Worm (Caenorhabditis elegans) whole organism, L2 larva: ENCODE data around the gene F56C4.1.

Source experiments
- C34F6.9 ChIP-seq: fragments of 150-350 bp; optimal IDR thresholded peaks from 2 replicates; lab custom pipeline; 2014; ENCODE audit warnings: missing biosample characterization, missing genetic modification characterization
- F13H6.1 ChIP-seq: sonication (generic microtip); optimal IDR thresholded peaks from 2 replicates; lab custom pipeline; 2016; ENCODE audit warnings: missing genetic modification characterization, missing compliant biosample characterization
- R02D3.7 ChIP-seq: fragments of 150-350 bp; optimal IDR thresholded peaks from 2 replicates; lab custom pipeline; 2014; ENCODE audit warnings: missing biosample characterization, missing genetic modification characterization
- ZK546.5 ChIP-seq: sonication (generic microtip); optimal IDR thresholded peaks from 2 replicates; lab custom pipeline; 2017; ENCODE audit warnings: missing biosample characterization, missing genetic modification characterization
- alr-1 ChIP-seq: fragments of 150-350 bp; optimal IDR thresholded peaks from 2 replicates; lab custom pipeline; 2014; ENCODE audit warnings: missing biosample characterization, missing genetic modification characterization
- aly-2 ChIP-seq: fragments of 150-350 bp; optimal IDR thresholded peaks from 2 replicates; lab custom pipeline; 2014; ENCODE audit warnings: missing biosample characterization, missing genetic modification characterization
- blmp-1 ChIP-seq: sonication (generic microtip); optimal IDR thresholded peaks from 2 replicates; lab custom pipeline; 2017; ENCODE audit warnings: missing genetic modification characterization, mild to moderate bottlenecking, missing compliant biosample characterization, antibody characterized with exemption, moderate library complexity; ENCODE audit not compliant: insufficient read depth
- ceh-16 ChIP-seq: fragments of 150-350 bp; optimal IDR thresholded peaks from 2 replicates; lab custom pipeline; 2014; ENCODE audit warnings: missing biosample characterization, missing genetic modification characterization
- ceh-82 ChIP-seq: fragments of 150-350 bp; optimal IDR thresholded peaks from 2 replicates; lab custom pipeline; 2014; ENCODE audit warnings: missing biosample characterization, missing genetic modification characterization
- crh-2 ChIP-seq: sonication (generic microtip); optimal IDR thresholded peaks from 2 replicates; lab custom pipeline; 2017; ENCODE audit warnings: missing biosample characterization, missing genetic modification characterization
- dmd-4 ChIP-seq: sonication (generic microtip); optimal IDR thresholded peaks from 2 replicates; lab custom pipeline; 2017; ENCODE audit warnings: missing biosample characterization, missing genetic modification characterization
- egl-27 ChIP-seq: sonication (generic microtip); optimal IDR thresholded peaks from 3 replicates; lab custom pipeline; 2017; ENCODE audit warnings: missing biosample characterization, missing genetic modification reagents, missing genetic modification characterization
- elt-1 ChIP-seq: fragments of 150-350 bp; optimal IDR thresholded peaks from 2 replicates; lab custom pipeline; 2014; ENCODE audit warnings: missing biosample characterization, missing genetic modification characterization
- elt-3 ChIP-seq: sonication (generic microtip); optimal IDR thresholded peaks from 2 replicates; lab custom pipeline; 2017; ENCODE audit warnings: missing biosample characterization, missing genetic modification characterization
- fos-1 ChIP-seq: fragments of 150-350 bp; optimal IDR thresholded peaks from 2 replicates; lab custom pipeline; 2014; ENCODE audit warnings: missing biosample characterization, missing genetic modification characterization
- lsy-2 ChIP-seq, 2 experiments: fragments of 150-350 bp in 1 of 2; sonication (generic microtip) in 1 of 2; optimal IDR thresholded peaks; 2 replicates each; lab custom pipeline; 2014 to 2017; ENCODE audit warnings: missing biosample characterization in 2 of 2, missing genetic modification characterization in 2 of 2
- mab-5 ChIP-seq: fragments of 150-350 bp; optimal IDR thresholded peaks from 2 replicates; lab custom pipeline; 2014; ENCODE audit warnings: missing biosample characterization, missing genetic modification characterization
- nhr-10 ChIP-seq: sonication (generic microtip); optimal IDR thresholded peaks from 2 replicates; lab custom pipeline; 2017; ENCODE audit warnings: missing biosample characterization, missing genetic modification characterization
- nhr-11 ChIP-seq: fragments of 150-350 bp; optimal IDR thresholded peaks from 2 replicates; lab custom pipeline; 2014; ENCODE audit warnings: missing biosample characterization, missing genetic modification characterization
- nhr-129 ChIP-seq: fragments of 150-350 bp; optimal IDR thresholded peaks from 2 replicates; lab custom pipeline; 2014; ENCODE audit warnings: missing biosample characterization, missing genetic modification characterization
- nhr-23 ChIP-seq: fragments of 150-350 bp; optimal IDR thresholded peaks from 2 replicates; lab custom pipeline; 2014; ENCODE audit warnings: missing biosample characterization, missing genetic modification reagents, missing genetic modification characterization
- nhr-237 ChIP-seq: fragments of 150-350 bp; optimal IDR thresholded peaks from 2 replicates; lab custom pipeline; 2014; ENCODE audit warnings: missing biosample characterization, missing genetic modification characterization
- nhr-25 ChIP-seq: fragments of 150-350 bp; sonication (generic microtip); optimal IDR thresholded peaks from 3 replicates; lab custom pipeline; 2014; ENCODE audit warnings: missing biosample characterization, missing genetic modification characterization
- nhr-6 ChIP-seq: fragments of 150-350 bp; optimal IDR thresholded peaks from 2 replicates; lab custom pipeline; 2014; ENCODE audit warnings: missing biosample characterization, missing genetic modification characterization
- nhr-77 ChIP-seq: fragments of 150-350 bp; optimal IDR thresholded peaks from 2 replicates; lab custom pipeline; 2014; ENCODE audit warnings: missing biosample characterization, missing genetic modification characterization
- peb-1 ChIP-seq: fragments of 150-350 bp; optimal IDR thresholded peaks from 2 replicates; lab custom pipeline; 2014; ENCODE audit warnings: missing biosample characterization, missing genetic modification characterization
- sem-4 ChIP-seq: fragments of 150-350 bp; optimal IDR thresholded peaks from 2 replicates; lab custom pipeline; 2014; ENCODE audit warnings: missing biosample characterization, missing genetic modification reagents, missing genetic modification characterization
- sma-9 ChIP-seq, 2 experiments: fragments of 150-350 bp in 1 of 2; sonication (generic microtip) in 1 of 2; optimal IDR thresholded peaks; 2 replicates each; lab custom pipeline; 2014 to 2016; ENCODE audit warnings: missing genetic modification characterization in 2 of 2, mild to moderate bottlenecking in 1 of 2, missing biosample characterization in 1 of 2, missing compliant biosample characterization in 1 of 2, missing genetic modification reagents in 1 of 2, moderate library complexity in 1 of 2
- snpc-4 ChIP-seq: fragments of 150-350 bp; optimal IDR thresholded peaks from 2 replicates; lab custom pipeline; 2014; ENCODE audit warnings: missing biosample characterization, missing genetic modification characterization
- unc-39 ChIP-seq: fragments of 150-350 bp; optimal IDR thresholded peaks from 2 replicates; lab custom pipeline; 2014; ENCODE audit warnings: missing biosample characterization, missing genetic modification characterization
- unc-55 ChIP-seq: fragments of 150-350 bp; sonication (generic microtip); optimal IDR thresholded peaks from 3 replicates; lab custom pipeline; 2014; ENCODE audit warnings: missing biosample characterization, missing genetic modification reagents, missing genetic modification characterization
- zag-1 ChIP-seq: fragments of 150-350 bp; optimal IDR thresholded peaks from 2 replicates; lab custom pipeline; 2014; ENCODE audit warnings: missing biosample characterization, missing genetic modification characterization
- ztf-1 ChIP-seq: fragments of 200-800 bp; sonication (Bioruptor generic); conservative IDR thresholded peaks from 2 replicates; pipeline ENCODE4 v1.3.6; 2022; ENCODE audit warnings: missing genetic modification characterization, missing compliant biosample characterization
- ztf-11 ChIP-seq: sonication (generic microtip); optimal IDR thresholded peaks from 2 replicates; lab custom pipeline; 2017; ENCODE audit warnings: missing biosample characterization, missing genetic modification characterization

F56C4.1 gene

DNA sequence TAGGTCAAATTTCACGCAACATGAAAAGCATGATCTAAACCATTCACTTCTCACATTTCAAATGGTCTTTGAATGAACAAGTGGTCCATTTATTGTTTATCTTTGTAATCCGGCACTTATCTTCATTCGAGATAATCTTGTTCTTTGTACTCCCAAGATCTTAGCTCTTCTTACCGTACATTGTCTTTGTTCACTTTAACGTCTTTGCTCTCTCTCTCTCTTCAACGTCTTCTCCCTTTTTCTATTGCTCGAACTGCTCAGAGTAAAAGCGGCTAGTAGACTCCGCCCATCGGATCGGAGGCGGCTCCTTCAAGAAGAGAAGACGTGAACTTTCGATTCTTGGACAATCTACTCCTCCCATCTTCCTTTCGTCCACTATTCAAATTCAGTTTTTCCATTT is at the start of gene F56C4.1:
TSS of gene F56C4.1 (plus strand) at position 301 of the 400 bp plus-strand sequence.
- no peak for TF ChIP-seq sem-4
- TF ChIP-seq nhr-237 (tag; lab: Kevin White, UChicago) = no peak
- TF ChIP-seq, all 48 proteins: peak for 0

- TF ChIP-seq nhr-77 (tag; lab: Kevin White, UChicago) = no peak
- no peak for TF ChIP-seq crh-2 (tag; lab: Kevin White, UChicago)
- TF ChIP-seq sma-9 (GFP tag; optimal IDR thresholded peaks at IDR 0.05; lab: Kevin White, UChicago) = no peak
- TF ChIP-seq sma-9 (tag; optimal IDR thresholded peaks at IDR 0.05; lab: Kevin White, UChicago) = no peak
- TF ChIP-seq aly-2 (tag; lab: Kevin White, UChicago) = no peak
- TF ChIP-seq ZK546.5 (tag; lab: Kevin White, UChicago) = no peak
- no peak for TF ChIP-seq nhr-10
- no peak for TF ChIP-seq alr-1 (tag; lab: Kevin White, UChicago)
- TF ChIP-seq sem-4 = no peak
- no peak for TF ChIP-seq nhr-23
- no peak for TF ChIP-seq lsy-2 (tag; optimal IDR thresholded peaks at IDR 0.05; lab: Kevin White, UChicago)
- no peak for TF ChIP-seq peb-1
- TF ChIP-seq ztf-1 (GFP tag; lab: Robert Waterston, UW) = no peak
- no peak for TF ChIP-seq zag-1
These were observed 47.7 kb upstream of the F56C4.1 start, which contains the start of gene C43F9.4 for ce11 chrIV:10589072-10589471. Gene C43F9.4, minus strand, starts transcription at chrIV:10589172.

ce11 chrIV:10590649-10591048 is 46.1 kb upstream of the F56C4.1 start, which contains the start of the genes C43F9.5 and nkb-2:
Gene C43F9.5, minus strand, starts transcription at chrIV:10590749.
Gene nkb-2, plus strand, starts transcription at chrIV:10590925.
- TF ChIP-seq ztf-1 (GFP tag; lab: Robert Waterston, UW) = no peak
- TF ChIP-seq nhr-23 = no peak
- TF ChIP-seq nhr-25 (tag; lab: Kevin White, UChicago) = no peak
- TF ChIP-seq nhr-77 (tag; lab: Kevin White, UChicago) = no peak
- no peak for TF ChIP-seq sem-4
- TF ChIP-seq ZK546.5 (tag; lab: Kevin White, UChicago) = no peak
- no peak for TF ChIP-seq snpc-4 (tag; lab: Kevin White, UChicago)

DNA sequence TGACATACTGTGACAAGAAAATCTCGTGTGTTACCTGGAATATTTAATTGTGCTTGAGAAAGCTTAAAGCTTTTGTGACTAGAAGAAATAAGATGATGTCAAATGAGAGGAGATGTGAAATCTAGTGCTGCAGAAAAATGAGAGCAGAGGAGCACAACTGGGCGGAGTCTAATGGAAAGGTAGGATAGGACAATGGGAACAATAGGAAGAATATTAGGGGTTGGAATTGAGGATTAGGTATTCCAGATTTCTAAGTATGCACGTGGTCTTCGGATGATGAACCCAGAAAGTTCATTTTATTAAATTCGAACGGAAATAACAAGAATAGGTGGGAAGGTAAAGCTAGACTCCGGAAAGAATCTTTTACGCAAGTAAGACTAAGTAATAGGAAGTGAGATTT is 43.2 kb upstream of the F56C4.1 start, which contains the start of gene C43F9.7:
TSS of gene C43F9.7 (minus strand) at position 101 of the 400 bp plus-strand sequence.
- no peak for TF ChIP-seq nhr-129
- no peak for TF ChIP-seq unc-39 (tag; lab: Kevin White, UChicago)
- TF ChIP-seq ztf-11 (tag; lab: Kevin White, UChicago) = no peak
- TF ChIP-seq ceh-16 = no peak
- no peak for TF ChIP-seq nhr-10
- no peak for TF ChIP-seq ztf-1 (GFP tag; lab: Robert Waterston, UW)
- no peak for TF ChIP-seq elt-3 (tag; lab: Kevin White, UChicago)
- no peak for TF ChIP-seq sma-9 (GFP tag; optimal IDR thresholded peaks at IDR 0.05; lab: Kevin White, UChicago)
- TF ChIP-seq sma-9 (tag; optimal IDR thresholded peaks at IDR 0.05; lab: Kevin White, UChicago) = no peak
- TF ChIP-seq nhr-6 (tag; lab: Kevin White, UChicago) = no peak
- no peak for TF ChIP-seq nhr-77 (tag; lab: Kevin White, UChicago)
- no peak for TF ChIP-seq nhr-237 (tag; lab: Kevin White, UChicago)
- TF ChIP-seq R02D3.7 (tag; lab: Kevin White, UChicago) = no peak
- no peak for TF ChIP-seq nhr-11
- TF ChIP-seq, all 48 proteins: peak for 0

DNA sequence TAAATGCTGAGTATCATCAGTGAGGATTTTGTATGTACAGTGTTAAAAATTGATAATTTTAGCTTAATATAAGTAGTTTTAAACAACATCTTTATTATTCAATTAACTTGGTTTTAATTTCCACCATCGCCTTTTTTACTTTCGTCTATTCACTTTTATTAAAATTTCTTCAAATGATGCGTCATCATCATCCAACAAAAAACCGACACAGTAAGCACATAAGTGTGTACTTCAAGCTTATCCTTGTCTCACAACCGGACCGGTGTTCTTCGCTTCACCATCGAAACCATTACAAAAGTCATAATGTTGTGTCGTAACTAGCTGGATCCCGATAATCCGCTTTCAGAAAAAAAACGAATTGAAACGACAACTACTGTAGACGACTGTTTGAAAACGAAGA is 40.2 kb upstream of the F56C4.1 start, which contains the start of gene C43F9.11:
TSS of gene C43F9.11 (plus strand) at position 301 of the 400 bp plus-strand sequence.
- TF ChIP-seq nhr-129 = no peak
- TF ChIP-seq unc-55 (GFP tag; lab: Kevin White, UChicago) = no peak
- TF ChIP-seq egl-27 (tag; lab: Kevin White, UChicago) = no peak
- no peak for TF ChIP-seq ceh-82 (tag; lab: Kevin White, UChicago)
- no peak for TF ChIP-seq ceh-16
- TF ChIP-seq nhr-237 (tag; lab: Kevin White, UChicago) = no peak
- TF ChIP-seq elt-3 (tag; lab: Kevin White, UChicago) = no peak
- no peak for TF ChIP-seq dmd-4 (tag; lab: Kevin White, UChicago)
- TF ChIP-seq mab-5 (tag; lab: Kevin White, UChicago) = no peak
- TF ChIP-seq F13H6.1 = no peak
- no peak for TF ChIP-seq C34F6.9
- TF ChIP-seq ZK546.5 (tag; lab: Kevin White, UChicago) = no peak
- TF ChIP-seq elt-1 = no peak
- TF ChIP-seq blmp-1 = no peak
- no peak for TF ChIP-seq ztf-11 (tag; lab: Kevin White, UChicago)
- TF ChIP-seq sma-9 (GFP tag; optimal IDR thresholded peaks at IDR 0.05; lab: Kevin White, UChicago) = no peak
- no peak for TF ChIP-seq sma-9 (tag; optimal IDR thresholded peaks at IDR 0.05; lab: Kevin White, UChicago)
- no peak for TF ChIP-seq fos-1 (tag; lab: Kevin White, UChicago)
- no peak for TF ChIP-seq snpc-4 (tag; lab: Kevin White, UChicago)
- no peak for TF ChIP-seq nhr-6 (tag; lab: Kevin White, UChicago)
- no peak for TF ChIP-seq crh-2 (tag; lab: Kevin White, UChicago)
